Worm (Caenorhabditis elegans): Measurements from ENCODE around the gene F56C3.1.

- TF ChIP-seq scrt-1 (GFP tag; IDR thresholded peaks at IDR 0.05) (no peak), ama-1 (optimal IDR thresholded peaks at IDR 0.05) (no peak)
Measured at ce11 chrX:1419163-1419696, 32.1 kb downstream of the F56C3.1 start, which contains the start of gene F19G12.9.

Measured in whole organism, early embryonic.